Fruit fly (Drosophila melanogaster): ENCODE data around the gene Cpr72Ea.

The Cpr72Ea gene

DNA sequence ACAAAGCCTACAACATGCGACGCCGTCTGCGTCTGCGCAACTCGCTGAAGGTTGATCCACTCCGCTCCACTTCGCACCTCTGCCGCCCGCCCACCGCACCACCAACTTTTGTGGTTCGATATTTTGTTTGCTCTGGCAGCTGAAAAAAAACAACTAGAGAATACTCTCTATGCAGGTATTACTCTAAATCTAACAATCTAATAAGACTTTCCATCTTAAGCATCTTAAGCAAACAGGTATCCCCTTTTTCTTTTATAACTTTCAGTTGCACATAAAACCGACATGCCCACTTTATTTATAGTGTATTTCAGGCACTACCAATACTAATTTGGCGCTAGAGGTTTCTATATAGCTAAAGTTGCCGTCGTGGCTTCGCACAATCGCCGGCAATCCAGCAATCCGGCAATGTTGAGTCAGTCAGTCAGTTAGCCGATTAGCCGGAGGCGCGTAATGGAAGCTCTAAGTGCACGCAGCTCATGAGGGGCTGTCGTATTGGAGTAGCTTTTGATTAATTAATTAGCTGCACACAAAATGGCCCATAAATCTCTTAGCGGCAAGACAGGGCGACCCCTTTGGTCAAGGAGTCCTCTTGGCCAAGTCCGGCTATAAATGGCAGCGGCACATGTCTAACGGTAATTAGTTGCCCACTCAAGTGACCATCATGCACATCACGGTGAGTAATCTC lies 34.1 kb upstream of the Cpr72Ea start, which contains the start of gene CG13058 (continued):
- TF ChIP-seq PHDP (tag; optimal IDR thresholded peaks at IDR 0.05) (peak; percentile 69), gcm2 (GFP tag; optimal IDR thresholded peaks at IDR 0.05) (no peak), CG8388 (GFP tag; optimal IDR thresholded peaks at IDR 0.05) (no peak), Gsc (GFP tag; IDR thresholded peaks at IDR 0.05) (no peak), ci (GFP tag; IDR thresholded peaks at IDR 0.05) (peak; percentile 75), slbo (GFP tag; IDR thresholded peaks at IDR 0.05) (peak; percentile 79), jumu (GFP tag; optimal IDR thresholded peaks at IDR 0.05) (no peak), Ada2b (GFP tag; IDR thresholded peaks at IDR 0.05) (peak; percentile 90), trem (tag; optimal IDR thresholded peaks at IDR 0.05) (no peak), HmgZ (tag; optimal IDR thresholded peaks at IDR 0.05) (peak; percentile 65), knrl (GFP tag; IDR thresholded peaks at IDR 0.05; ENCODE audit: partially characterized antibody) (no peak), pum (GFP tag; optimal IDR thresholded peaks at IDR 0.05) (no peak), CG11723 (GFP tag; optimal IDR thresholded peaks at IDR 0.05) (peak; percentile 24), CG9437 (GFP tag; optimal IDR thresholded peaks at IDR 0.05) (peak; percentile 50), Blimp-1 (GFP tag; optimal IDR thresholded peaks at IDR 0.05) (no peak), Fer1 (GFP tag; optimal IDR thresholded peaks at IDR 0.05) (peak; percentile 84), CG18599 (GFP tag; optimal IDR thresholded peaks at IDR 0.05) (peak; percentile 78), BtbVII (GFP tag; optimal IDR thresholded peaks at IDR 0.05) (peak; percentile 51), hkb (optimal IDR thresholded peaks at IDR 0.05) (no peak), hkb (GFP tag; IDR thresholded peaks at IDR 0.05) (peak; percentile 62), CG3163 (GFP tag; optimal IDR thresholded peaks at IDR 0.05) (no peak), eyg (GFP tag; optimal IDR thresholded peaks at IDR 0.05) (no peak), cwo (GFP tag; optimal IDR thresholded peaks at IDR 0.05) (peak; percentile 38), CG7271 (tag; optimal IDR thresholded peaks at IDR 0.05) (no peak), CG17359 (tag; optimal IDR thresholded peaks at IDR 0.05) (peak; percentile 53), Optix (GFP tag; IDR thresholded peaks at IDR 0.05) (peak; percentile 55; the same call in 1 of the 3 replicates), CG12942 (GFP tag; optimal IDR thresholded peaks at IDR 0.05) (peak; percentile 45), CG6813 (GFP tag; optimal IDR thresholded peaks at IDR 0.05) (no peak), CG1602 (GFP tag; optimal IDR thresholded peaks at IDR 0.05) (peak; percentile 41), Max (GFP tag; optimal IDR thresholded peaks at IDR 0.05) (peak; percentile 18), sisA (GFP tag; IDR thresholded peaks at IDR 0.05) (peak; percentile 67), Rfx (GFP tag; IDR thresholded peaks at IDR 0.05) (0 out of 2 replicates have a peak, but pooled peaks have one; percentile 31), CG13624 (GFP tag; optimal IDR thresholded peaks at IDR 0.05) (no peak), row (GFP tag; IDR thresholded peaks at IDR 0.05) (peak; percentile 83), z (GFP tag; IDR thresholded peaks at IDR 0.05) (no peak), CG8290 (GFP tag; optimal IDR thresholded peaks at IDR 0.05) (no peak), CG8290 (tag; optimal IDR thresholded peaks at IDR 0.05) (peak in 1 of 2 experiments; percentile 81), Hr51 (GFP tag; optimal IDR thresholded peaks at IDR 0.05) (peak in 1 of 2 experiments; percentile 86), ato (GFP tag; IDR thresholded peaks at IDR 0.05; ENCODE audit: partially characterized antibody) (no peak), ro (GFP tag; IDR thresholded peaks at IDR 0.05) (no peak), CG9876 (GFP tag; optimal IDR thresholded peaks at IDR 0.05) (no peak), CG8944 (GFP tag; optimal IDR thresholded peaks at IDR 0.05) (peak; percentile 36), CG9932 (GFP tag; IDR thresholded peaks at IDR 0.05) (peak; percentile 77), crol (GFP tag; IDR thresholded peaks at IDR 0.05) (peak; percentile 69), sima (GFP tag; optimal IDR thresholded peaks at IDR 0.05) (no peak), CG7786 (GFP tag; optimal IDR thresholded peaks at IDR 0.05) (peak; percentile 61), ind (GFP tag; optimal IDR thresholded peaks at IDR 0.05) (peak; percentile 50), bowl (GFP tag; IDR thresholded peaks at IDR 0.05) (peak; percentile 77), lmd (GFP tag; IDR thresholded peaks at IDR 0.05) (peak; percentile 67), CG31441 (GFP tag; IDR thresholded peaks at IDR 0.05) (0 out of 2 replicates have a peak, but pooled peaks have one; percentile 42), rib (GFP tag; IDR thresholded peaks at IDR 0.05) (no peak)
